Fruit fly (Drosophila melanogaster): ENCODE data around the gene Wdr24.

Gene Wdr24

dm6 chr3R:29775755-29776686 lies 31.1 kb upstream of the Wdr24 start:
- TF ChIP-seq Sp1 (GFP tag; optimal IDR thresholded peaks at IDR 0.05) = no peak
- TF ChIP-seq foxo (GFP tag; optimal IDR thresholded peaks at IDR 0.05) = peak in 1 of 2 experiments; percentile 9
- TF ChIP-seq Rel (GFP tag; optimal IDR thresholded peaks at IDR 0.05) = no peak
- peak; percentile 98 for TF ChIP-seq Rel (tag; optimal IDR thresholded peaks at IDR 0.05)
- peak; percentile 63 for TF ChIP-seq h (GFP tag; optimal IDR thresholded peaks at IDR 0.05)
- TF ChIP-seq brk (GFP tag; optimal IDR thresholded peaks at IDR 0.05) = no peak

DNA sequence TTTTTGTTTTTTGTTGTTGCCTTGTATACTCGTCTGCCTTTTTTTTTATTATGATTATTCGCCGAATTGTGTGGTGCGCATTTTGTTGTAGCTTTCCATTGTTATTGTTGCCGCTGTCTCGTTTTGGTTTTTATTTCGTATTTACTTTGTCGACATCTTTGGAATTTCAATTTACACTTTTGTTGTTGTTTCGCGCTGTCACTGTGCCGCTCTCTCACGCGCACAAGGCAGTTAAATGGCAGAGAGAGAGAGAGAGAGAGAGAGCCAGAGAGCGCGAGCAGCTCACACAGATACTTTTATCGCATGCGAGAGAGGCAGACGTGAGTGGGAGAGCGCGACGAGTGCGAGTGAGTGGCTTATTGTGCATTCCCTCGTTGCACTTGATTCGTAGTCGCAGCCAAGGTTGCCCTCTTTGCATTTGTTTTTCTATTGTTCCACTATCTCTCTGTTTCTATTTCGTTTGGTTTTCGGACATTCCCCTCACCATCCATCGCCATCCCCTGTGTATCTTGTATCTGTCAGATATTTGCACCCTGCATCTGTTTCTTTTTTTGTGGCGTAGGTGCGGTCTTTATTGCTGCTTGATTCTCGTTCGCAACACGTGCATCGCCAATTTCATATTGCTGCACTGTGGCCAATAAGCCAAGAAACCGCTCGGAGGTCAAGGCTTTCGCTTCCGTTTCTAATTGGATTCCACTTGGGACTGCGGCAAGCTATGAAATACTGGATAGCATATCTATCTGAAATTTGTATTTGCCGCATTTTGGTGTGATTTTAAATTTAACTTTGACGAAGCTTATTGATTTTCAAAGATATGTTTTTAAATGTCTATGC lies 29.7 kb upstream of the Wdr24 start:
- no peak for TF ChIP-seq CG9705 (GFP tag; optimal IDR thresholded peaks at IDR 0.05)
- no peak for TF ChIP-seq br (GFP tag; optimal IDR thresholded peaks at IDR 0.05)
- peak; percentile 9 for TF ChIP-seq OdsH (GFP tag; optimal IDR thresholded peaks at IDR 0.05)
- peak; percentile 54 for TF ChIP-seq jim (GFP tag; optimal IDR thresholded peaks at IDR 0.05)
- peak; percentile 62 for TF ChIP-seq Hr83 (GFP tag; optimal IDR thresholded peaks at IDR 0.05; ENCODE audit: poor library complexity, severe bottlenecking)
- TF ChIP-seq foxo (GFP tag; optimal IDR thresholded peaks at IDR 0.05) = no peak
- no peak for TF ChIP-seq woc (GFP tag; optimal IDR thresholded peaks at IDR 0.05)
- peak; percentile 98 to 99 for TF ChIP-seq dl (GFP tag; optimal IDR thresholded peaks at IDR 0.05; ENCODE audit: insufficient read depth in 1 of 2, partially characterized antibody in 2 of 2)
- TF ChIP-seq psq (GFP tag; optimal IDR thresholded peaks at IDR 0.05) = peak; percentile 81
- peak; percentile 45 for TF ChIP-seq sage (GFP tag; optimal IDR thresholded peaks at IDR 0.05)
- peak; percentile 10 for TF ChIP-seq h (GFP tag; optimal IDR thresholded peaks at IDR 0.05)
- TF ChIP-seq CG32264 (GFP tag; optimal IDR thresholded peaks at IDR 0.05) = peak; percentile 49
- no peak for TF ChIP-seq N (GFP tag; optimal IDR thresholded peaks at IDR 0.05)
- peak; percentile 24 for TF ChIP-seq rgr (GFP tag; optimal IDR thresholded peaks at IDR 0.05)
- peak; percentile 43 for TF ChIP-seq Rel (GFP tag; optimal IDR thresholded peaks at IDR 0.05)
- TF ChIP-seq Rel (tag; optimal IDR thresholded peaks at IDR 0.05) = peak; percentile 70
- peak; percentile 82 for TF ChIP-seq CrebA (GFP tag; optimal IDR thresholded peaks at IDR 0.05; ENCODE audit: borderline replicate concordance)
- peak; percentile 100 for TF ChIP-seq Dif (GFP tag; optimal IDR thresholded peaks at IDR 0.05; ENCODE audit: partially characterized antibody)
- peak; percentile 98 for TF ChIP-seq Vsx2 (GFP tag; optimal IDR thresholded peaks at IDR 0.05; ENCODE audit: partially characterized antibody)
- no peak for TF ChIP-seq Myc (optimal IDR thresholded peaks at IDR 0.05)
- peak; percentile 15 for TF ChIP-seq brk (GFP tag; optimal IDR thresholded peaks at IDR 0.05)

- peak; percentile 81 for TF ChIP-seq HLH106 (tag; optimal IDR thresholded peaks at IDR 0.05)
- TF ChIP-seq fru (GFP tag; optimal IDR thresholded peaks at IDR 0.05) = peak; percentile 80
- peak; percentile 61 for TF ChIP-seq dmrt93B (GFP tag; optimal IDR thresholded peaks at IDR 0.05)
- TF ChIP-seq lola (GFP tag; optimal IDR thresholded peaks at IDR 0.05) = no peak
- no peak for TF ChIP-seq Hr78 (GFP tag; optimal IDR thresholded peaks at IDR 0.05)
- no peak for TF ChIP-seq psq (GFP tag; optimal IDR thresholded peaks at IDR 0.05)
- TF ChIP-seq foxo (GFP tag; optimal IDR thresholded peaks at IDR 0.05) = peak; percentile 51 to 85
- no peak for TF ChIP-seq GATAd (GFP tag; optimal IDR thresholded peaks at IDR 0.05)
- peak; percentile 75 for TF ChIP-seq sv (GFP tag; optimal IDR thresholded peaks at IDR 0.05)
- TF ChIP-seq ey (GFP tag; optimal IDR thresholded peaks at IDR 0.05) = peak; percentile 90
- TF ChIP-seq h (GFP tag; optimal IDR thresholded peaks at IDR 0.05) = peak; percentile 69
- TF ChIP-seq OdsH (GFP tag; optimal IDR thresholded peaks at IDR 0.05) = peak; percentile 77
- peak; percentile 38 for TF ChIP-seq Hnf4 (GFP tag; optimal IDR thresholded peaks at IDR 0.05)
- peak; percentile 84 for TF ChIP-seq br (GFP tag; optimal IDR thresholded peaks at IDR 0.05)
- no peak for TF ChIP-seq dsf (GFP tag; optimal IDR thresholded peaks at IDR 0.05; ENCODE audit: borderline replicate concordance)
- TF ChIP-seq CG9705 (GFP tag; optimal IDR thresholded peaks at IDR 0.05) = peak; percentile 58
- peak; percentile 79 for TF ChIP-seq woc (GFP tag; optimal IDR thresholded peaks at IDR 0.05)
- TF ChIP-seq Vsx2 (GFP tag; optimal IDR thresholded peaks at IDR 0.05; ENCODE audit: partially characterized antibody) = no peak
- no peak for TF ChIP-seq usp (GFP tag; optimal IDR thresholded peaks at IDR 0.05)
- no peak for TF ChIP-seq Abd-B (GFP tag; optimal IDR thresholded peaks at IDR 0.05)
- TF ChIP-seq CG32264 (GFP tag; optimal IDR thresholded peaks at IDR 0.05) = peak; percentile 52
- no peak for TF ChIP-seq Dif (GFP tag; optimal IDR thresholded peaks at IDR 0.05; ENCODE audit: partially characterized antibody)
- peak; percentile 78 for TF ChIP-seq rgr (GFP tag; optimal IDR thresholded peaks at IDR 0.05)
- no peak for TF ChIP-seq Rel (GFP tag; optimal IDR thresholded peaks at IDR 0.05)
- peak; percentile 90 for TF ChIP-seq Rel (tag; optimal IDR thresholded peaks at IDR 0.05)
- peak; percentile 46 for TF ChIP-seq Mio (GFP tag; optimal IDR thresholded peaks at IDR 0.05)
- TF ChIP-seq Sp1 (GFP tag; optimal IDR thresholded peaks at IDR 0.05) = peak; percentile 77
- TF ChIP-seq dl (GFP tag; optimal IDR thresholded peaks at IDR 0.05; ENCODE audit: insufficient read depth in 1 of 2, partially characterized antibody in 2 of 2) = no peak
- no peak for TF ChIP-seq Myc (optimal IDR thresholded peaks at IDR 0.05)
- no peak for TF ChIP-seq N (GFP tag; optimal IDR thresholded peaks at IDR 0.05)
- no peak for TF ChIP-seq Jra (GFP tag; optimal IDR thresholded peaks at IDR 0.05)
- TF ChIP-seq Dfd (GFP tag; optimal IDR thresholded peaks at IDR 0.05) = no peak
- no peak for TF ChIP-seq brk (GFP tag; optimal IDR thresholded peaks at IDR 0.05)
- no peak for TF ChIP-seq sage (GFP tag; optimal IDR thresholded peaks at IDR 0.05)
- TF ChIP-seq Hr83 (GFP tag; optimal IDR thresholded peaks at IDR 0.05; ENCODE audit: poor library complexity, severe bottlenecking) = no peak
- no peak for TF ChIP-seq jim (GFP tag; optimal IDR thresholded peaks at IDR 0.05)
- no peak for TF ChIP-seq pan (optimal IDR thresholded peaks at IDR 0.05)
Observed at dm6 chr3R:29773833-29774324, 29.0 kb upstream of the Wdr24 start.

Data from whole organism, wandering third instar larva.